1 worm cellular context compared by ENCODE assay signal in the genomic region with DNA sequence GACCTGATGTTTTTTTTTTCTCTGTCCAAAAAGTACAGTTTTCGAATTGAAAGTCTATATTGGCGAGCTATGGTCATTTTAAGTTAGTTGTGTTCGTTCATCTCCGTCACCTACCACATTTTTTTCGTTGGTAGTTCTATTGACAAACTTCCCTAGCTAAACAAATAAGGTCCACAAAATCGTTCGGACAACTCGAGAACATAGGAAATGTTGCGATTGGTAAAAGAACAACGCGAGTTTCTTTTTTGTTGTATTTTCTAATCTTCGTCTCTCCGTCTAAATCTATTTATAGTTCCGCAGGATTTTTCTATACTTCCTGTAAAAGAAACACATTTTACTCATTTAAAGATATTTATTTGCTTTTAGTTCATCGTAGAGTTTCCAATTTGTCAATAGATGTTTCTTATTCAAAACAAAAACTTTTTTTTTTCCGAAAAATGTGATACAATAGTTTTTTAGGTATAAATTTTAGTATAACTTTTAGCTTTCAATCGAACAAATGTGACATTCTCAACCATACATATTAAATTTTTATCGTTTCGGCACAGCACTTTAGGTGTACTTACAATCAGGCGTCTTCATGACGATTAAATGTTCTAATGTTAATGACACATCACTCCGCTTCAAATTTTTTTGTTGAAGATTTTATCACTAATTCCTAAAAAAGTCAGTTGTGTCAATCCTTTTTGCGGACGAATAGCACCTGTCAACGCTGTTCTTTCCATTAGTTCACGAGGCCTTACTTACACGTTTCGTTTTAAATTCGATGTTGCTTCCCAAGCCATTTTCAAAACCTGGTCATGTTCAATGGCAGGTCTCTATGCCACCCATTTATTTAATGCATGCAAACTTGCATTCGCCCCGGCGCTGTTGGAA.
TF ChIP-seq lines count a peak whose summit lies in the region.

No protein-coding gene starts in this region.

TF ChIP-seq in whole organism, L4 larva, 104 proteins besides CTCF, POLR2A, EP300 and RAD21 (continued from another document):
- TF ChIP-seq saeg-2 (GFP tag; IDR thresholded peaks at IDR 0.05; lab: Robert Waterston, UW), result no peak
- no peak for TF ChIP-seq dpl-1 (GFP tag; optimal IDR thresholded peaks at IDR 0.05; lab: Kevin White, UChicago)
- TF ChIP-seq nhr-25 (tag; optimal IDR thresholded peaks at IDR 0.05; lab: Kevin White, UChicago; ENCODE audit: borderline replicate concordance, insufficient read depth), result no peak
- no peak for TF ChIP-seq spr-1 (tag; optimal IDR thresholded peaks at IDR 0.05; lab: Kevin White, UChicago)
- peak; percentile 53 for TF ChIP-seq nhr-28 (tag; optimal IDR thresholded peaks at IDR 0.05; lab: Kevin White, UChicago)
- no peak for TF ChIP-seq unc-39 (tag; optimal IDR thresholded peaks at IDR 0.05; lab: Kevin White, UChicago)
- TF ChIP-seq mdt-29 (GFP tag; IDR thresholded peaks at IDR 0.05; lab: Robert Waterston, UW), result no peak
- no peak for TF ChIP-seq ces-1 (GFP tag; optimal IDR thresholded peaks at IDR 0.05; lab: Kevin White, UChicago)
